Worm (Caenorhabditis elegans) whole organism, L2 larva: ENCODE data around the gene srd-30.

Source experiments
- Y55F3AM.14 ChIP-seq: fragments of 200-800 bp; sonication (Bioruptor generic); optimal IDR thresholded peaks from 2 replicates; lab custom pipeline; 2018; ENCODE audit warnings: mild to moderate bottlenecking, missing genetic modification characterization, missing compliant biosample characterization
- ZK546.5 ChIP-seq: sonication (generic microtip); optimal IDR thresholded peaks from 2 replicates; lab custom pipeline; 2017; ENCODE audit warnings: missing biosample characterization, missing genetic modification characterization
- alr-1 ChIP-seq: fragments of 150-350 bp; optimal IDR thresholded peaks from 2 replicates; lab custom pipeline; 2014; ENCODE audit warnings: missing biosample characterization, missing genetic modification characterization
- ama-1 ChIP-seq: fragments of 150-350 bp; optimal IDR thresholded peaks from 2 replicates; lab custom pipeline; 2018; ENCODE audit warnings: inconsistent platforms
- blmp-1 ChIP-seq: sonication (generic microtip); optimal IDR thresholded peaks from 2 replicates; lab custom pipeline; 2017; ENCODE audit warnings: missing genetic modification characterization, mild to moderate bottlenecking, missing compliant biosample characterization, antibody characterized with exemption, moderate library complexity; ENCODE audit not compliant: insufficient read depth
- crh-2 ChIP-seq: sonication (generic microtip); optimal IDR thresholded peaks from 2 replicates; lab custom pipeline; 2017; ENCODE audit warnings: missing biosample characterization, missing genetic modification characterization
- dmd-4 ChIP-seq: sonication (generic microtip); optimal IDR thresholded peaks from 2 replicates; lab custom pipeline; 2017; ENCODE audit warnings: missing biosample characterization, missing genetic modification characterization
- elt-1 ChIP-seq: fragments of 150-350 bp; optimal IDR thresholded peaks from 2 replicates; lab custom pipeline; 2014; ENCODE audit warnings: missing biosample characterization, missing genetic modification characterization
- elt-3 ChIP-seq: sonication (generic microtip); optimal IDR thresholded peaks from 2 replicates; lab custom pipeline; 2017; ENCODE audit warnings: missing biosample characterization, missing genetic modification characterization
- gmeb-1 ChIP-seq: fragments of 150-350 bp; optimal IDR thresholded peaks from 2 replicates; lab custom pipeline; 2014; ENCODE audit warnings: missing biosample characterization, missing genetic modification characterization
- lin-13 ChIP-seq: fragments of 150-350 bp; optimal IDR thresholded peaks from 2 replicates; lab custom pipeline; 2014; ENCODE audit warnings: missing biosample characterization, missing genetic modification reagents, missing genetic modification characterization
- lin-39 ChIP-seq: fragments of 150-350 bp; optimal IDR thresholded peaks from 2 replicates; lab custom pipeline; 2014; ENCODE audit warnings: missing biosample characterization, missing genetic modification reagents, missing genetic modification characterization
- lsy-2 ChIP-seq, 2 experiments: fragments of 150-350 bp in 1 of 2; sonication (generic microtip) in 1 of 2; optimal IDR thresholded peaks; 2 replicates each; lab custom pipeline; 2014 to 2017; ENCODE audit warnings: missing biosample characterization in 2 of 2, missing genetic modification characterization in 2 of 2
- mab-5 ChIP-seq: fragments of 150-350 bp; optimal IDR thresholded peaks from 2 replicates; lab custom pipeline; 2014; ENCODE audit warnings: missing biosample characterization, missing genetic modification characterization
- mdl-1 ChIP-seq, 2 experiments: fragments of 150-350 bp in 1 of 2; sonication (generic microtip) in 1 of 2; optimal IDR thresholded peaks; 2 replicates each; lab custom pipeline; 2017; ENCODE audit warnings: missing biosample characterization in 2 of 2, missing genetic modification characterization in 2 of 2
- nhr-10 ChIP-seq: sonication (generic microtip); optimal IDR thresholded peaks from 2 replicates; lab custom pipeline; 2017; ENCODE audit warnings: missing biosample characterization, missing genetic modification characterization
- nhr-11 ChIP-seq: fragments of 150-350 bp; optimal IDR thresholded peaks from 2 replicates; lab custom pipeline; 2014; ENCODE audit warnings: missing biosample characterization, missing genetic modification characterization
- nhr-12 ChIP-seq: fragments of 150-350 bp; optimal IDR thresholded peaks from 2 replicates; lab custom pipeline; 2014; ENCODE audit warnings: missing biosample characterization, missing genetic modification characterization
- nhr-129 ChIP-seq: fragments of 150-350 bp; optimal IDR thresholded peaks from 2 replicates; lab custom pipeline; 2014; ENCODE audit warnings: missing biosample characterization, missing genetic modification characterization
- nhr-21 ChIP-seq: fragments of 150-350 bp; optimal IDR thresholded peaks from 2 replicates; lab custom pipeline; 2014; ENCODE audit warnings: missing biosample characterization, missing genetic modification characterization
- nhr-237 ChIP-seq: fragments of 150-350 bp; optimal IDR thresholded peaks from 2 replicates; lab custom pipeline; 2014; ENCODE audit warnings: missing biosample characterization, missing genetic modification characterization
- nhr-25 ChIP-seq: fragments of 150-350 bp; sonication (generic microtip); optimal IDR thresholded peaks from 3 replicates; lab custom pipeline; 2014; ENCODE audit warnings: missing biosample characterization, missing genetic modification characterization
- nhr-77 ChIP-seq: fragments of 150-350 bp; optimal IDR thresholded peaks from 2 replicates; lab custom pipeline; 2014; ENCODE audit warnings: missing biosample characterization, missing genetic modification characterization
- sem-4 ChIP-seq: fragments of 150-350 bp; optimal IDR thresholded peaks from 2 replicates; lab custom pipeline; 2014; ENCODE audit warnings: missing biosample characterization, missing genetic modification reagents, missing genetic modification characterization
- skn-1 ChIP-seq: sonication (generic microtip); optimal IDR thresholded peaks from 2 replicates; lab custom pipeline; 2017; ENCODE audit warnings: missing biosample characterization, missing genetic modification characterization
- sma-3 ChIP-seq: sonication (generic microtip); optimal IDR thresholded peaks from 2 replicates; lab custom pipeline; 2016; ENCODE audit warnings: missing genetic modification reagents, missing genetic modification characterization, missing compliant biosample characterization
- sma-9 ChIP-seq, 2 experiments: fragments of 150-350 bp in 1 of 2; sonication (generic microtip) in 1 of 2; optimal IDR thresholded peaks; 2 replicates each; lab custom pipeline; 2014 to 2016; ENCODE audit warnings: missing genetic modification characterization in 2 of 2, mild to moderate bottlenecking in 1 of 2, missing biosample characterization in 1 of 2, missing compliant biosample characterization in 1 of 2, missing genetic modification reagents in 1 of 2, moderate library complexity in 1 of 2
- snpc-4 ChIP-seq: fragments of 150-350 bp; optimal IDR thresholded peaks from 2 replicates; lab custom pipeline; 2014; ENCODE audit warnings: missing biosample characterization, missing genetic modification characterization
- unc-39 ChIP-seq: fragments of 150-350 bp; optimal IDR thresholded peaks from 2 replicates; lab custom pipeline; 2014; ENCODE audit warnings: missing biosample characterization, missing genetic modification characterization
- unc-55 ChIP-seq: fragments of 150-350 bp; sonication (generic microtip); optimal IDR thresholded peaks from 3 replicates; lab custom pipeline; 2014; ENCODE audit warnings: missing biosample characterization, missing genetic modification reagents, missing genetic modification characterization
- unc-62 ChIP-seq: fragments of 150-350 bp; optimal IDR thresholded peaks from 2 replicates; lab custom pipeline; 2014; ENCODE audit warnings: missing biosample characterization, missing genetic modification reagents, missing genetic modification characterization
- zag-1 ChIP-seq: fragments of 150-350 bp; optimal IDR thresholded peaks from 2 replicates; lab custom pipeline; 2014; ENCODE audit warnings: missing biosample characterization, missing genetic modification characterization
- ztf-1 ChIP-seq: fragments of 200-800 bp; sonication (Bioruptor generic); conservative IDR thresholded peaks from 2 replicates; pipeline ENCODE4 v1.3.6; 2022; ENCODE audit warnings: missing genetic modification characterization, missing compliant biosample characterization

The srd-30 gene

DNA sequence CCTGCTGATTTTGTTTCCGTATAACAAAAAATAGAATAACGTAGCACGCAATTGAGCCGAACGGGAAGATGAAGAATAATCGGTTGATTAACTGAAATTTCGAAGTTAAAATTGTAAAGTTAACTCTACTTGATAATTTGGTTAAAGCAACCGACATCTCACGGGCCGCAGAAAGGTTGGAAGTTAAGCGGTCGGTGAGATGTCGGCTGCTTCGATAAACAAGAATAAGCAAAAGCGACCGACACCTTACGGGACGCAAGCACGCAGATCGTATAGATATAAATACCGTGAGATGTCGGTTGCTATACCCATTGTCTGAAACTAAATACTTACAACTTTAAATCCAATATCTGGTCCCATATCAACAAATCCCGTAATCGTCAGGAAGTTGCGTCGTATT lies 34.5 kb upstream of the srd-30 start:
- TF ChIP-seq nhr-129 (tag; lab: Kevin White, UChicago) = no peak
- no peak for TF ChIP-seq unc-55 (GFP tag; lab: Kevin White, UChicago)
- no peak for TF ChIP-seq nhr-77 (tag; lab: Kevin White, UChicago)
- TF ChIP-seq snpc-4 (tag; lab: Kevin White, UChicago) = peak; percentile 24

ce11 chrV:7598269-7598668 lies 31.3 kb upstream of the srd-30 start, which contains the start of gene C50E3.7:
Gene C50E3.7 (minus strand): TSS chrV:7598369.
- TF ChIP-seq nhr-77 (tag; lab: Kevin White, UChicago) = no peak
- TF ChIP-seq mab-5 = no peak
- no peak for TF ChIP-seq unc-62 (GFP tag; lab: Kevin White, UChicago)
- no peak for TF ChIP-seq gmeb-1 (tag; lab: Kevin White, UChicago)
- TF ChIP-seq zag-1 (tag; lab: Kevin White, UChicago) = no peak
- TF ChIP-seq nhr-12 (tag; lab: Kevin White, UChicago) = no peak

ce11 chrV:7600149-7600548 lies 29.5 kb upstream of the srd-30 start, which contains the start of gene C50E3.9:
Gene C50E3.9 (minus strand): TSS chrV:7600249.
- TF ChIP-seq nhr-25 (tag; lab: Kevin White, UChicago) = no peak
- no peak for TF ChIP-seq Y55F3AM.14 (GFP tag; lab: Kevin White, UChicago)
- TF ChIP-seq nhr-129 (tag; lab: Kevin White, UChicago) = no peak
- no peak for TF ChIP-seq sma-3 (GFP tag; lab: Kevin White, UChicago)
- TF ChIP-seq lin-39 (tag; lab: Kevin White, UChicago) = no peak
- no peak for TF ChIP-seq unc-62 (GFP tag; lab: Kevin White, UChicago)
- no peak for TF ChIP-seq dmd-4 (tag; lab: Kevin White, UChicago)
- no peak for TF ChIP-seq alr-1
- TF ChIP-seq nhr-11 (tag; lab: Kevin White, UChicago) = no peak
- no peak for TF ChIP-seq mdl-1 (tag; optimal IDR thresholded peaks at IDR 0.05; lab: Kevin White, UChicago)
- TF ChIP-seq ama-1 = no peak
- TF ChIP-seq nhr-237 (tag; lab: Kevin White, UChicago) = no peak
- no peak for TF ChIP-seq skn-1 (tag; lab: Kevin White, UChicago)
- TF ChIP-seq lsy-2 (tag; optimal IDR thresholded peaks at IDR 0.05; lab: Kevin White, UChicago) = no peak
- TF ChIP-seq elt-1 (tag; lab: Kevin White, UChicago) = no peak
- no peak for TF ChIP-seq unc-39 (tag; lab: Kevin White, UChicago)

DNA sequence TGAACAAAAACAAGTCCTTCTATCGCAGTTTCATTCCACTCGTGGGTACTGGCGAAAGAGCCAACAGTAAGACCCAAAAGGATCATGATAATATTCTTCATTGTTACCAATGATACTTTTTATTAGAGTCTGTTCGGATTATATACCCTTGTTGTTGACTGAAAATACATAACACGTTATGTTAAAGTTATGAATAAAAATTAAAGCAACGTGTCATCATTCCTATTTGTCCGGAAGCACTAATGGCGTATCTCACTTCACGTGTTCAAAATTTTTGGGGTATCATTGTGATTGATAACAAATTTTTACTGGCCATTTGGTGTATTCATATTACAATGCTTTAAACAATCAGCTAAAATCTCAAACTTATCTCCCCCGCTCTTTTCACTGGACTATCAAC lies 28.2 kb upstream of the srd-30 start, which contains the start of gene scl-26:
scl-26 (minus strand) TSS at position 101 of the 400 bp plus-strand sequence.
- TF ChIP-seq nhr-129 (tag; lab: Kevin White, UChicago) (no peak), blmp-1 (no peak), elt-3 (tag; lab: Kevin White, UChicago) (no peak), nhr-10 (tag; lab: Kevin White, UChicago) (no peak), ztf-1 (GFP tag; lab: Robert Waterston, UW) (no peak), ZK546.5 (tag; lab: Kevin White, UChicago) (no peak), sma-9 (GFP tag; optimal IDR thresholded peaks at IDR 0.05; lab: Kevin White, UChicago) (no peak), sma-9 (tag; optimal IDR thresholded peaks at IDR 0.05; lab: Kevin White, UChicago) (no peak), nhr-21 (no peak), unc-55 (GFP tag; lab: Kevin White, UChicago) (no peak), crh-2 (no peak), snpc-4 (tag; lab: Kevin White, UChicago) (no peak), nhr-12 (tag; lab: Kevin White, UChicago) (no peak), ama-1 (no peak), sem-4 (no peak)

- TF ChIP-seq sma-9 (GFP tag; optimal IDR thresholded peaks at IDR 0.05; lab: Kevin White, UChicago) (no peak), sma-9 (tag; optimal IDR thresholded peaks at IDR 0.05; lab: Kevin White, UChicago) (no peak), snpc-4 (tag; lab: Kevin White, UChicago) (no peak), elt-1 (tag; lab: Kevin White, UChicago) (no peak), zag-1 (tag; lab: Kevin White, UChicago) (no peak), ztf-1 (GFP tag; lab: Robert Waterston, UW) (no peak), nhr-12 (tag; lab: Kevin White, UChicago) (no peak), sem-4 (no peak), mdl-1 (tag; optimal IDR thresholded peaks at IDR 0.05; lab: Kevin White, UChicago) (no peak), gmeb-1 (tag; lab: Kevin White, UChicago) (no peak), dmd-4 (tag; lab: Kevin White, UChicago) (no peak), nhr-10 (tag; lab: Kevin White, UChicago) (no peak), ama-1 (no peak), sma-3 (GFP tag; lab: Kevin White, UChicago) (no peak), lin-13 (no peak)
Observed at ce11 chrV:7603404-7603803, 26.2 kb upstream of the srd-30 start, which contains the start of gene C50E3.11. Gene C50E3.11 (minus strand): TSS chrV:7603486.
